Worm (Caenorhabditis elegans) whole organism, L4/young adult: ENCODE measurements around the gene T11G6.5.

Source experiments
- W03F9.2 ChIP-seq: fragments of 150-350 bp; optimal IDR thresholded peaks from 2 replicates; lab custom pipeline; 2014; ENCODE audit warnings: missing biosample characterization, missing genetic modification characterization
- dao-5 ChIP-seq: sonication (generic microtip); optimal IDR thresholded peaks from 2 replicates; lab custom pipeline; 2016; ENCODE audit warnings: missing genotype, missing genetic modification characterization, moderate library complexity, missing compliant biosample characterization
- him-1 ChIP-seq: sonication (generic microtip); optimal IDR thresholded peaks from 2 replicates; lab custom pipeline; 2016; ENCODE audit warnings: missing genotype, missing genetic modification reagents, missing genetic modification characterization, missing compliant biosample characterization

- TF ChIP-seq him-1 (tag; lab: Kevin White, UChicago) (peak; percentile 1), dao-5 (tag; lab: Kevin White, UChicago) (no peak), W03F9.2 (no peak)
These were observed 27.6 kb upstream of the T11G6.5 start for ce11 chrIV:10870158-10870557.
